Worm (Caenorhabditis elegans) whole organism, L4 larva: ENCODE data around the gene col-158.

ENCODE experiments used
- D1046.2 ChIP-seq: fragments of 200-800 bp; sonication (Bioruptor generic); IDR thresholded peaks from 2 replicates; pipeline ENCODE4 v1.3.6; 2022; ENCODE audit warnings: missing genetic modification characterization, missing compliant biosample characterization
- F10B5.3 ChIP-seq: sonication (generic microtip); optimal IDR thresholded peaks from 2 replicates; lab custom pipeline; 2016; ENCODE audit warnings: mild to moderate bottlenecking, missing genetic modification characterization, missing compliant biosample characterization
- F49E8.2 ChIP-seq: sonication (generic microtip); optimal IDR thresholded peaks from 2 replicates; lab custom pipeline; 2016; ENCODE audit warnings: missing compliant biosample characterization, mild to moderate bottlenecking, missing genetic modification characterization, borderline replicate concordance
- T26A8.4 ChIP-seq: fragments of 200-800 bp; sonication (Bioruptor generic); IDR thresholded peaks from 2 replicates; pipeline ENCODE4 v1.3.6; 2022; ENCODE audit warnings: missing genetic modification characterization, missing compliant biosample characterization
- Y105C5A.15 ChIP-seq: fragments of 200-800 bp; sonication (Bioruptor generic); IDR thresholded peaks from 2 replicates; pipeline ENCODE4 v1.3.6; 2022; ENCODE audit warnings: missing genetic modification characterization, missing compliant biosample characterization
- Y48G9A.11 ChIP-seq: fragments of 200-800 bp; sonication (Bioruptor generic); IDR thresholded peaks from 2 replicates; pipeline ENCODE4 v1.3.6; 2022; ENCODE audit warnings: missing genetic modification reagents, missing genetic modification characterization, missing compliant biosample characterization
- ZK546.5 ChIP-seq, 2 experiments: sonication (generic microtip); optimal IDR thresholded peaks; 2 replicates each; lab custom pipeline; 2017; ENCODE audit warnings: missing biosample characterization in 2 of 2, missing genetic modification characterization in 2 of 2
- aha-1 ChIP-seq: fragments of 150-350 bp; peaks from one replicate; lab custom pipeline; 2014; ENCODE audit warnings: missing biosample characterization, missing genetic modification characterization
- attf-4 ChIP-seq: sonication (generic microtip); optimal IDR thresholded peaks from 3 replicates; lab custom pipeline; 2017; ENCODE audit warnings: missing biosample characterization, missing genetic modification characterization
- ceh-20 ChIP-seq: fragments of 200-800 bp; sonication (Bioruptor generic); IDR thresholded peaks from 2 replicates; pipeline ENCODE4 v1.3.6; 2022; ENCODE audit warnings: missing genetic modification reagents, missing genetic modification characterization, missing compliant biosample characterization
- ceh-32 ChIP-seq: sonication (generic microtip); optimal IDR thresholded peaks from 2 replicates; lab custom pipeline; 2016; ENCODE audit warnings: mild to moderate bottlenecking, missing genetic modification characterization, missing compliant biosample characterization; ENCODE audit not compliant: poor library complexity
- ceh-82 ChIP-seq: sonication (generic microtip); optimal IDR thresholded peaks from 2 replicates; lab custom pipeline; 2017; ENCODE audit warnings: missing biosample characterization, missing genetic modification characterization
- ces-1 ChIP-seq: fragments of 150-350 bp; sonication (generic microtip); optimal IDR thresholded peaks from 4 replicates; lab custom pipeline; 2014; ENCODE audit warnings: missing biosample characterization, missing genetic modification reagents, missing genetic modification characterization
- daf-16 ChIP-seq, 3 experiments: sonication (generic microtip); optimal IDR thresholded peaks; 2 replicates each; lab custom pipeline; 2016 to 2017; ENCODE audit warnings: missing genetic modification characterization in 3 of 3, missing genetic modification reagents in 3 of 3, mild to moderate bottlenecking in 2 of 3, missing compliant biosample characterization in 2 of 3, missing biosample characterization in 1 of 3, moderate library complexity in 1 of 3
- dmd-6 ChIP-seq: fragments of 200-800 bp; sonication (Bioruptor generic); IDR thresholded peaks from 2 replicates; pipeline ENCODE4 v1.3.6; 2022; ENCODE audit warnings: missing genetic modification reagents, missing genetic modification characterization, missing compliant biosample characterization
- dve-1 ChIP-seq: sonication (generic microtip); optimal IDR thresholded peaks from 2 replicates; lab custom pipeline; 2017; ENCODE audit warnings: antibody characterized with exemption, mild to moderate bottlenecking, missing genetic modification characterization, missing compliant biosample characterization; ENCODE audit not compliant: insufficient read depth
- egl-27 ChIP-seq: sonication (generic microtip); optimal IDR thresholded peaks from 3 replicates; lab custom pipeline; 2017; ENCODE audit warnings: missing biosample characterization, missing genetic modification reagents, missing genetic modification characterization
- hif-1 ChIP-seq, 2 experiments: sonication (generic microtip); optimal IDR thresholded peaks; 2 replicates each; lab custom pipeline; 2016 to 2017; ENCODE audit warnings: missing compliant biosample characterization in 2 of 2, missing genetic modification characterization in 2 of 2, missing genetic modification reagents in 2 of 2, missing genotype in 2 of 2, mild to moderate bottlenecking in 1 of 2
- hlh-11 ChIP-seq: fragments of 200-800 bp; sonication (Bioruptor generic); optimal IDR thresholded peaks from 2 replicates; lab custom pipeline; 2018; ENCODE audit warnings: mild to moderate bottlenecking, missing genetic modification characterization, missing compliant biosample characterization
- hlh-30 ChIP-seq: sonication (generic microtip); optimal IDR thresholded peaks from 2 replicates; lab custom pipeline; 2017; ENCODE audit warnings: antibody characterized with exemption, mild to moderate bottlenecking, missing genetic modification characterization, missing compliant biosample characterization; ENCODE audit not compliant: insufficient read depth
- hmg-1.1 ChIP-seq: fragments of 200-800 bp; sonication (Bioruptor generic); IDR thresholded peaks from 2 replicates; pipeline ENCODE4 v1.3.6; 2022; ENCODE audit warnings: missing genetic modification reagents, missing genetic modification characterization, missing compliant biosample characterization
- lim-7 ChIP-seq: fragments of 200-800 bp; sonication (Bioruptor generic); IDR thresholded peaks from 2 replicates; pipeline ENCODE4 v1.3.6; 2022; ENCODE audit warnings: missing genetic modification characterization, missing compliant biosample characterization
- lin-1 ChIP-seq: fragments of 200-800 bp; sonication (Bioruptor generic); IDR thresholded peaks from 2 replicates; pipeline ENCODE4 v1.3.6; 2022; ENCODE audit warnings: missing genetic modification reagents, missing genetic modification characterization, missing compliant biosample characterization
- lin-29 ChIP-seq: fragments of 200-800 bp; sonication (Bioruptor generic); IDR thresholded peaks from 2 replicates; pipeline ENCODE4 v1.3.6; 2022; ENCODE audit warnings: missing genetic modification reagents, missing genetic modification characterization, missing compliant biosample characterization
- lin-38 ChIP-seq: fragments of 200-800 bp; sonication (Bioruptor generic); IDR thresholded peaks from 2 replicates; pipeline ENCODE4 v1.3.6; 2022; ENCODE audit warnings: missing genetic modification reagents, missing genetic modification characterization, missing compliant biosample characterization
- lsy-2 ChIP-seq, 2 experiments: fragments of 150-350 bp in 1 of 2; sonication (generic microtip) in 1 of 2; optimal IDR thresholded peaks; 2 replicates each; lab custom pipeline; 2014 to 2017; ENCODE audit warnings: missing biosample characterization in 2 of 2, missing genetic modification characterization in 2 of 2
- mdl-1 ChIP-seq, 2 experiments: fragments of 150-350 bp in 1 of 2; sonication (generic microtip) in 1 of 2; optimal IDR thresholded peaks; 2 replicates each; lab custom pipeline; 2014 to 2017; ENCODE audit warnings: missing biosample characterization in 2 of 2, missing genetic modification characterization in 2 of 2
- mep-1 ChIP-seq: fragments of 150-350 bp; sonication (generic microtip); optimal IDR thresholded peaks from 3 replicates; lab custom pipeline; 2014; ENCODE audit warnings: missing biosample characterization, missing genetic modification characterization
- mxl-3 ChIP-seq: fragments of 200-800 bp; sonication (Bioruptor generic); optimal IDR thresholded peaks from 2 replicates; lab custom pipeline; 2018; ENCODE audit warnings: mild to moderate bottlenecking, missing genetic modification characterization, missing compliant biosample characterization
- nhr-102 ChIP-seq: sonication (generic microtip); optimal IDR thresholded peaks from 2 replicates; lab custom pipeline; 2016; ENCODE audit warnings: mild to moderate bottlenecking, missing genetic modification characterization, moderate library complexity, missing compliant biosample characterization
- nhr-111 ChIP-seq: fragments of 200-800 bp; sonication (Bioruptor generic); optimal IDR thresholded peaks from 2 replicates; lab custom pipeline; 2018; ENCODE audit warnings: mild to moderate bottlenecking, missing genetic modification characterization, missing compliant biosample characterization
- nhr-237 ChIP-seq: sonication (generic microtip); optimal IDR thresholded peaks from 2 replicates; lab custom pipeline; 2017; ENCODE audit warnings: missing biosample characterization, missing genetic modification characterization
- nhr-25 ChIP-seq: sonication (generic microtip); optimal IDR thresholded peaks from 2 replicates; lab custom pipeline; 2017; ENCODE audit warnings: missing genetic modification characterization, mild to moderate bottlenecking, missing compliant biosample characterization, antibody characterized with exemption, moderate library complexity, borderline replicate concordance; ENCODE audit not compliant: insufficient read depth
- nhr-28 ChIP-seq: fragments of 150-350 bp; optimal IDR thresholded peaks from 2 replicates; lab custom pipeline; 2014; ENCODE audit warnings: missing biosample characterization, missing genetic modification characterization
- nhr-48 ChIP-seq: sonication (generic microtip); optimal IDR thresholded peaks from 2 replicates; lab custom pipeline; 2016; ENCODE audit warnings: mild to moderate bottlenecking, missing genetic modification characterization, missing compliant biosample characterization
- pha-4 ChIP-seq, 2 experiments: fragments of 150-350 bp in 1 of 2; fragments of 200-800 bp in 1 of 2; sonication (Bioruptor generic) in 1 of 2; IDR thresholded peaks in 1 of 2; optimal IDR thresholded peaks in 1 of 2; 2 replicates each; pipeline versions ENCODE4 v1.3.6 to Lab custom; 2014 to 2022; ENCODE audit warnings: missing genetic modification characterization in 2 of 2, missing genetic modification reagents in 2 of 2, missing biosample characterization in 1 of 2, missing compliant biosample characterization in 1 of 2
- pqm-1 ChIP-seq: sonication (generic microtip); optimal IDR thresholded peaks from 2 replicates; lab custom pipeline; 2017; ENCODE audit warnings: missing biosample characterization, missing genetic modification characterization
- rbr-2 ChIP-seq: sonication (generic microtip); optimal IDR thresholded peaks from 2 replicates; lab custom pipeline; 2016; ENCODE audit warnings: missing genotype, missing genetic modification characterization, missing compliant biosample characterization
- unc-62 ChIP-seq, 3 experiments: fragments of 150-350 bp in 1 of 3; sonication (generic microtip); optimal IDR thresholded peaks in 2 of 3; peaks in 1 of 3; 1 replicate in 1 of 3; 2 replicates in 2 of 3; lab custom pipeline; 2014 to 2017; ENCODE audit warnings: missing biosample characterization in 3 of 3, missing genetic modification characterization in 3 of 3, missing genetic modification reagents in 3 of 3, missing genotype in 1 of 3
- zfp-2 ChIP-seq: sonication (generic microtip); optimal IDR thresholded peaks from 2 replicates; lab custom pipeline; 2016; ENCODE audit warnings: mild to moderate bottlenecking, missing genetic modification characterization, missing compliant biosample characterization

Gene col-158

ce11 chrV:11857756-11858155 lies 28.4 kb downstream of the col-158 start:
- no peak for TF ChIP-seq hif-1 (tag; optimal IDR thresholded peaks at IDR 0.05; lab: Kevin White, UChicago)
- peak; percentile 39 for TF ChIP-seq hlh-30 (tag; lab: Kevin White, UChicago)
- TF ChIP-seq ZK546.5 (tag; optimal IDR thresholded peaks at IDR 0.05; lab: Kevin White, UChicago), result no peak
- TF ChIP-seq nhr-48 (tag; lab: Kevin White, UChicago), result no peak
- peak; percentile 1 for TF ChIP-seq hlh-11
- TF ChIP-seq F49E8.2 (tag; lab: Kevin White, UChicago), result no peak
- TF ChIP-seq daf-16 (GFP tag; optimal IDR thresholded peaks at IDR 0.05; lab: Kevin White, UChicago), result no peak
- no peak for TF ChIP-seq daf-16 (tag; optimal IDR thresholded peaks at IDR 0.05; lab: Kevin White, UChicago)
- no peak for TF ChIP-seq rbr-2
- TF ChIP-seq aha-1 (tag; lab: Kevin White, UChicago), result peak; percentile 97
- no peak for TF ChIP-seq zfp-2 (tag; lab: Kevin White, UChicago)
- no peak for TF ChIP-seq Y48G9A.11 (GFP tag; lab: Robert Waterston, UW)
- no peak for TF ChIP-seq nhr-237 (tag; lab: Kevin White, UChicago)
- TF ChIP-seq mep-1 (tag; lab: Kevin White, UChicago), result peak; percentile 4
- no peak for TF ChIP-seq Y105C5A.15 (GFP tag; lab: Robert Waterston, UW)
- peak; percentile 8 to 17 for TF ChIP-seq mdl-1 (tag; optimal IDR thresholded peaks at IDR 0.05; lab: Kevin White, UChicago)
- TF ChIP-seq nhr-28 (tag; lab: Kevin White, UChicago), result peak; percentile 25
- TF ChIP-seq ces-1 (GFP tag; lab: Kevin White, UChicago), result no peak
- peak; percentile 25; the same call in 1 of the 2 replicates for TF ChIP-seq dmd-6 (GFP tag; lab: Robert Waterston, UW)
- no peak for TF ChIP-seq mxl-3 (GFP tag; lab: Kevin White, UChicago)
- no peak for TF ChIP-seq ceh-82
- TF ChIP-seq, all 104 proteins: peak for 7

- TF ChIP-seq nhr-111 (GFP tag; lab: Kevin White, UChicago), result no peak
- no peak for TF ChIP-seq Y105C5A.15 (GFP tag; lab: Robert Waterston, UW)
- TF ChIP-seq aha-1 (tag; lab: Kevin White, UChicago), result peak; percentile 65
- no peak for TF ChIP-seq hmg-1.1 (GFP tag; lab: Robert Waterston, UW)
- TF ChIP-seq nhr-102 (tag; lab: Kevin White, UChicago), result no peak
- TF ChIP-seq rbr-2, result no peak
- TF ChIP-seq ceh-32 (tag; lab: Kevin White, UChicago), result no peak
- TF ChIP-seq lin-1 (GFP tag; lab: Robert Waterston, UW), result no peak
- TF ChIP-seq, all 104 proteins: peak for 1
Observed at ce11 chrV:11858299-11858698, 28.9 kb downstream of the col-158 start.

- TF ChIP-seq mep-1 (tag; lab: Kevin White, UChicago), result peak; percentile 16
- TF ChIP-seq T26A8.4 (GFP tag; lab: Robert Waterston, UW), result no peak
- peak in 1 of 2 experiments; percentile 95 for TF ChIP-seq unc-62 (GFP tag; optimal IDR thresholded peaks at IDR 0.05 in 1 of 2; lab: Kevin White, UChicago)
- no peak for TF ChIP-seq unc-62 (tag; optimal IDR thresholded peaks at IDR 0.05; lab: Kevin White, UChicago)
- TF ChIP-seq lin-38 (GFP tag; lab: Robert Waterston, UW), result no peak
- TF ChIP-seq lin-29 (GFP tag; lab: Robert Waterston, UW), result no peak
- TF ChIP-seq lsy-2 (tag; optimal IDR thresholded peaks at IDR 0.05; lab: Kevin White, UChicago), result peak; percentile 16 to 60
- no peak for TF ChIP-seq ceh-32 (tag; lab: Kevin White, UChicago)
- no peak for TF ChIP-seq D1046.2 (GFP tag; lab: Robert Waterston, UW)
- no peak for TF ChIP-seq zfp-2 (tag; lab: Kevin White, UChicago)
- no peak for TF ChIP-seq nhr-102 (tag; lab: Kevin White, UChicago)
- peak; percentile 95 for TF ChIP-seq nhr-48 (tag; lab: Kevin White, UChicago)
- no peak for TF ChIP-seq egl-27
- TF ChIP-seq nhr-25, result peak; percentile 60
- TF ChIP-seq hlh-11, result peak; percentile 72
- no peak for TF ChIP-seq attf-4
- TF ChIP-seq pha-4 (GFP tag; IDR thresholded peaks at IDR 0.05; lab: Robert Waterston, UW), result no peak
- TF ChIP-seq pha-4 (tag; optimal IDR thresholded peaks at IDR 0.05; lab: Kevin White, UChicago), result peak; percentile 23
- TF ChIP-seq hlh-30 (tag; lab: Kevin White, UChicago), result peak; percentile 78
- peak; percentile 97 for TF ChIP-seq pqm-1 (tag; lab: Kevin White, UChicago)
- 0 out of 2 replicates have a peak, but pooled peaks have one; percentile 10 for TF ChIP-seq lin-1 (GFP tag; lab: Robert Waterston, UW)
- TF ChIP-seq F10B5.3 (tag; lab: Kevin White, UChicago), result no peak
- no peak for TF ChIP-seq lim-7
- TF ChIP-seq mdl-1 (tag; optimal IDR thresholded peaks at IDR 0.05; lab: Kevin White, UChicago), result peak; percentile 59 to 90
- peak; percentile 14; the same call in 1 of the 2 replicates for TF ChIP-seq ceh-20
- peak; percentile 40 for TF ChIP-seq nhr-28 (tag; lab: Kevin White, UChicago)
- no peak for TF ChIP-seq daf-16 (GFP tag; optimal IDR thresholded peaks at IDR 0.05; lab: Kevin White, UChicago)
- peak; percentile 67 for TF ChIP-seq daf-16 (tag; optimal IDR thresholded peaks at IDR 0.05; lab: Kevin White, UChicago)
- TF ChIP-seq dve-1 (tag; lab: Kevin White, UChicago), result peak; percentile 10
- peak; percentile 63 for TF ChIP-seq dmd-6 (GFP tag; lab: Robert Waterston, UW)
Observed at ce11 chrV:11859082-11859858, 29.9 kb downstream of the col-158 start.
